Fruit fly (Drosophila melanogaster) whole organism, pupa: Measurements from ENCODE around the gene Gr68a.

Source experiments
- CG10348 ChIP-seq: fragments of 200-800 bp; sonication (Bioruptor generic); IDR thresholded peaks from 2 replicates; pipeline ENCODE4 v1.3.6; 2022; ENCODE audit warnings: missing biosample characterization, missing genetic modification characterization
- CG12605 ChIP-seq: fragments of 200-800 bp; sonication (Bioruptor generic); IDR thresholded peaks from 2 replicates; pipeline ENCODE4 v1.3.6; 2022; ENCODE audit warnings: missing biosample characterization, missing genetic modification characterization
- CG13204 ChIP-seq: fragments of 200-800 bp; sonication (Bioruptor generic); optimal IDR thresholded peaks from 2 replicates; lab custom pipeline; 2018; ENCODE audit warnings: missing biosample characterization, mild to moderate bottlenecking, missing genetic modification characterization, moderate library complexity
- CG14655 ChIP-seq: fragments of 200-800 bp; sonication (Bioruptor generic); optimal IDR thresholded peaks from 3 replicates; lab custom pipeline; 2017; ENCODE audit warnings: mild to moderate bottlenecking, missing biosample characterization, missing genetic modification reagents, missing genetic modification characterization
- CG15710 ChIP-seq: fragments of 200-800 bp; sonication (Bioruptor generic); optimal IDR thresholded peaks from 2 replicates; lab custom pipeline; 2018; ENCODE audit warnings: missing biosample characterization, mild to moderate bottlenecking, missing genetic modification characterization, moderate library complexity
- CG17806 ChIP-seq: fragments of 200-800 bp; sonication (Bioruptor generic); optimal IDR thresholded peaks from 2 replicates; lab custom pipeline; 2018; ENCODE audit warnings: missing biosample characterization, mild to moderate bottlenecking, missing genetic modification characterization, moderate library complexity
- CG32121 ChIP-seq: fragments of 200-800 bp; sonication (Bioruptor generic); IDR thresholded peaks from 2 replicates; pipeline ENCODE4 v1.3.6; 2022; ENCODE audit warnings: missing biosample characterization, missing genetic modification characterization
- CG34367 ChIP-seq: fragments of 200-800 bp; sonication (Bioruptor generic); optimal IDR thresholded peaks from 2 replicates; lab custom pipeline; 2018; ENCODE audit warnings: missing biosample characterization, mild to moderate bottlenecking, missing genetic modification characterization
- CG4496 ChIP-seq: fragments of 200-800 bp; sonication (Bioruptor generic); IDR thresholded peaks from 3 replicates; pipeline ENCODE4 v1.3.6; 2022; ENCODE audit warnings: missing biosample characterization, missing genetic modification characterization
- CG8159 ChIP-seq: fragments of 200-800 bp; sonication (Bioruptor generic); optimal IDR thresholded peaks from 3 replicates; lab custom pipeline; 2018; ENCODE audit warnings: missing biosample characterization, mild to moderate bottlenecking, missing genetic modification characterization, moderate library complexity
- CG8301 ChIP-seq: fragments of 200-800 bp; sonication (Bioruptor generic); optimal IDR thresholded peaks from 2 replicates; lab custom pipeline; 2018; ENCODE audit warnings: missing biosample characterization, mild to moderate bottlenecking, missing genetic modification characterization
- CG9948 ChIP-seq: fragments of 200-800 bp; sonication (Bioruptor generic); optimal IDR thresholded peaks from 2 replicates; lab custom pipeline; 2018; ENCODE audit warnings: missing biosample characterization, mild to moderate bottlenecking, missing genetic modification characterization, moderate library complexity
- D1 ChIP-seq: fragments of 200-800 bp; sonication (Bioruptor generic); optimal IDR thresholded peaks from 2 replicates; lab custom pipeline; 2018; ENCODE audit warnings: missing biosample characterization, mild to moderate bottlenecking, missing genetic modification characterization, moderate library complexity
- EcR ChIP-seq: fragments of 200-800 bp; sonication (Bioruptor generic); optimal IDR thresholded peaks from 3 replicates; lab custom pipeline; 2019; ENCODE audit warnings: missing biosample characterization, missing genetic modification characterization, mild to moderate bottlenecking, moderate library complexity, missing genetic modification reagents
- Ets98B ChIP-seq: fragments of 200-800 bp; sonication (Bioruptor generic); IDR thresholded peaks from 2 replicates; pipeline ENCODE4 v1.3.6; 2022; ENCODE audit warnings: missing biosample characterization, missing genetic modification characterization
- Pif1A ChIP-seq: fragments of 200-800 bp; sonication (Bioruptor generic); optimal IDR thresholded peaks from 3 replicates; lab custom pipeline; 2016; ENCODE audit warnings: missing biosample characterization, missing genetic modification characterization
- Pif1B ChIP-seq: fragments of 200-800 bp; sonication (Bioruptor generic); optimal IDR thresholded peaks from 3 replicates; lab custom pipeline; 2016; ENCODE audit warnings: missing biosample characterization, missing genetic modification characterization
- Snoo ChIP-seq: fragments of 200-800 bp; sonication (Bioruptor generic); optimal IDR thresholded peaks from 3 replicates; lab custom pipeline; 2017; ENCODE audit warnings: missing biosample characterization, mild to moderate bottlenecking, missing genetic modification characterization, inconsistent platforms
- fd96Ca ChIP-seq: fragments of 200-800 bp; sonication (Bioruptor generic); IDR thresholded peaks from 3 replicates; pipeline ENCODE4 v1.3.6; 2022; ENCODE audit warnings: missing biosample characterization, missing genetic modification characterization
- gl ChIP-seq: fragments of 200-800 bp; sonication (Bioruptor generic); optimal IDR thresholded peaks from 2 replicates; lab custom pipeline; 2018; ENCODE audit warnings: missing biosample characterization, mild to moderate bottlenecking, missing genetic modification characterization
- rn ChIP-seq: fragments of 200-800 bp; sonication (Bioruptor generic); IDR thresholded peaks from 2 replicates; pipeline ENCODE4 v1.3.6; 2022; ENCODE audit warnings: missing biosample characterization, missing genetic modification characterization

Gene Gr68a

DNA sequence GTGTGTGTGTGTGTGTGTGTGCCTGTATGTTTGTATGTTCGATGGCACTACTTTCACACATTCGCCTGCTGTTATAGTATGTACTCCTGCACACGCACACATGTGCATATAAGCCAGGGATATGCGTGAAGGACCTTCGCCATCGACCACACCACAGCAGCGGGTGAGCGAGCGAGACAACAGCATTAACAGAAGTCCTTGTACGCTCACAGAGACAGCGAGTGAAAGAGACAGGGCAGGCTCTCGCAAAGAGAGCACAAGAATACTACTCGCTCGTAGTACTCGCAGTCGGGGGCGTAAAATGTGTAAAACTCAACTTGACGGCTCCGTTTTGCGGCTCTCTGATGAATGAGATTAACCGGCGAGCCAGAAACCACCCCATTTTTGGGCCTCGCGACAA is 13.8 kb downstream of the Gr68a start:
- TF ChIP-seq CG9948 (tag; lab: Kevin White, UChicago) (no peak), EcR (GFP tag; lab: Kevin White, UChicago) (no peak), CG14655 (GFP tag; lab: Kevin White, UChicago) (no peak), Ets98B (GFP tag; lab: Robert Waterston, UW) (no peak)
- TF ChIP-seq, all 21 proteins: peak for 0

DNA sequence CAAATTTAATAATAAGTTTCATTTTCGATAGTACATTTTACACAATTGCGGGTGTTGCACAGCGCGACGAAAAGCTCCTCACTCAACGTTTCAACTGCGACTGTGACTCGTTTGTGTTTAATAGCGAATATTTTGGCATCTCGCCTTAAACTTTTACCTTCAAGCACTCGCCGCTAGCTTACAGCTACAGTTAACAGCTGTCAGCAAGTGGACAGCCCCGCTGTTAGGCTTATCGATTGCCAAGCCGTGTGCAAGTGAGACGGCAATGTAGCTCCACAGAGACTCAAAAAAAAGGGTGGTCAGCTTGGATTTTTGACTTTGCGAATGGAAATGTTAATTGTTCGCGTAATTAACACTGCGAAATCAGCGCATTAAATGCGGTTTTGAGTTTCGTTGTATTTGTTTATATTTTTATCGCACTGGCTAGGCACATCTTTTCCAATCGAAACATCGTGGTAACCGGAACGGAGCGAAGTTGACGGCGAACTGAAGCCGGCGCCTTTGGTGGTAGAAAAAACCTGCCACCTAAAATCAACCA is 14.7 kb downstream of the Gr68a start, which contains the start of gene loaf:
loaf (minus strand) TSS at position 488 of the 538 bp plus-strand sequence.
- no peak for TF ChIP-seq EcR (GFP tag; lab: Kevin White, UChicago)
- no peak for TF ChIP-seq CG13204 (GFP tag; lab: Kevin White, UChicago)
- TF ChIP-seq Ets98B (GFP tag; lab: Robert Waterston, UW), result no peak
- no peak for TF ChIP-seq CG32121 (GFP tag; lab: Robert Waterston, UW)
- TF ChIP-seq Pif1B, result no peak
- TF ChIP-seq fd96Ca (GFP tag; lab: Robert Waterston, UW), result no peak
- TF ChIP-seq Snoo (tag; lab: Kevin White, UChicago), result no peak
- no peak for TF ChIP-seq gl
- no peak for TF ChIP-seq CG12605 (GFP tag; lab: Robert Waterston, UW)
- no peak for TF ChIP-seq CG4496
- TF ChIP-seq CG8159 (tag; lab: Kevin White, UChicago), result no peak
- no peak for TF ChIP-seq Pif1A (GFP tag; lab: Kevin White, UChicago)
- no peak for TF ChIP-seq CG8301 (tag; lab: Kevin White, UChicago)
- TF ChIP-seq CG34367 (tag; lab: Kevin White, UChicago), result no peak
- no peak for TF ChIP-seq CG14655 (GFP tag; lab: Kevin White, UChicago)

DNA sequence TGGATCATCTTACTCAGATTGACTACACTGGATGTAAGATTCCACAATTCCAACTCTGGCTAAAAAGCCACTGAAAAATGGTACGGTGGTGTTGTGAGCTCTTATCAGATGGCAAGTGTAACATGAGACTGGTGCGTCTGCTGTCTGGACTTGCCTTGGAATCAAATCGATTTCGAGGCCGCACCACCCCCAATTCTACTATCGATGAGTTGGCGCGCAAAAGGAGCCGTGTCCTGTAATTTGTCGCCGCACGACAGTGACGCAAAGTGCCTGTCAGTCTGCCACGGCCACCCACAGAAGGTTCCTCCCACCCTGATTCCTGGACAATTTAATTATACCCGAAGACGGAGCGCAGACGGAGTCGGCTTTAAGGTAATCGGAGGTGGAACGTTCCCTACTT is 15.5 kb downstream of the Gr68a start:
- TF ChIP-seq CG8301 (tag; lab: Kevin White, UChicago) (no peak), CG12605 (GFP tag; lab: Robert Waterston, UW) (no peak), CG13204 (GFP tag; lab: Kevin White, UChicago) (no peak), rn (no peak), Ets98B (GFP tag; lab: Robert Waterston, UW) (no peak), CG10348 (GFP tag; lab: Robert Waterston, UW) (no peak), CG14655 (GFP tag; lab: Kevin White, UChicago) (no peak), Pif1B (no peak), fd96Ca (GFP tag; lab: Robert Waterston, UW) (no peak), CG8159 (tag; lab: Kevin White, UChicago) (no peak), Pif1A (GFP tag; lab: Kevin White, UChicago) (no peak), CG32121 (GFP tag; lab: Robert Waterston, UW) (no peak), CG17806 (no peak), Snoo (tag; lab: Kevin White, UChicago) (no peak)

DNA sequence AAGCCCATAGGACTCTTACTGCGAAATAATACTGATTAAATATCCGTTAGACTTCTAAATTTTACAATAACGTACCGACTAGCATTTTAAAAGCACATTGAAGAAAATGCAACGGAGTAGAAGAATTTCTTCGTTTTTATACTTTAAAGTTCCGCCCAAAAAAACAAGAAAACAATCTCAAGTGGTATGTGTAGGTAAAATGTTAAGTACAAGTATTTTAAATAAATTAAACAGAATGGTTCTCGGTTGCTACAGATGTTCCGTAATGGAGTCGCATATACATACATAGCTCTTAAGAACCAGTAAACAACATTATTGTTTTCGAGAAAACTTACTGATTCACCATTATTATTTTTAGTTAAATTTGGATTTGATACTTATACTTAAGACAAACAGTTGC is 21.0 kb downstream of the Gr68a start, which contains the start of gene Muc68D:
Muc68D (minus strand) TSS at position 101 of the 400 bp plus-strand sequence.
- no peak for TF ChIP-seq CG8301 (tag; lab: Kevin White, UChicago)
- TF ChIP-seq Ets98B (GFP tag; lab: Robert Waterston, UW), result no peak
- no peak for TF ChIP-seq CG17806
- no peak for TF ChIP-seq CG8159 (tag; lab: Kevin White, UChicago)
- no peak for TF ChIP-seq EcR (GFP tag; lab: Kevin White, UChicago)
- no peak for TF ChIP-seq CG13204 (GFP tag; lab: Kevin White, UChicago)
- TF ChIP-seq rn, result no peak
- no peak for TF ChIP-seq CG34367 (tag; lab: Kevin White, UChicago)
- TF ChIP-seq Pif1A (GFP tag; lab: Kevin White, UChicago), result no peak
- TF ChIP-seq CG32121 (GFP tag; lab: Robert Waterston, UW), result no peak
- no peak for TF ChIP-seq Pif1B
- TF ChIP-seq CG14655 (GFP tag; lab: Kevin White, UChicago), result no peak
- TF ChIP-seq CG15710 (tag; lab: Kevin White, UChicago), result no peak
- TF ChIP-seq gl, result no peak
- no peak for TF ChIP-seq CG12605 (GFP tag; lab: Robert Waterston, UW)
- no peak for TF ChIP-seq Snoo (tag; lab: Kevin White, UChicago)
- TF ChIP-seq fd96Ca (GFP tag; lab: Robert Waterston, UW), result no peak

DNA sequence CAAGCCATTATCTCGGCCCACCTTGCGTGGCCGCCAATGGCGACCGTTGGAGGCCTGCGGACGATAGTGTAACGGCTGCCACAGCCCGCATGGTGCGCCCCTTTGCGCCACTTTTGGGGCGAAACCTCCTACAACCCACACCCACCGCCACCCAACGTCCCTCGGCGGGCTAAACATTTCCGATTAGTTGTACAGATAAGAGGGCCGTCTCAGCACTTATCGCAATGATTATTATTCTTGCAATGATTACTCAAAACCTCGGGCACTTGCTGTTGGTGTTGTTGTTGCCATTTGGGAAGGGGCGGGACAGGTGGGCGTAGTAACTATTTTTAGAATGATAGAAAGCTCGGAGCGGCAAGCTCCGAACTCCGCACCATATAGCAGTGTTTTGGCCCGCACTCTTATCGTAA is 21.5 kb downstream of the Gr68a start:
- no peak for TF ChIP-seq Pif1A (GFP tag; lab: Kevin White, UChicago)
- TF ChIP-seq EcR (GFP tag; lab: Kevin White, UChicago), result no peak
- no peak for TF ChIP-seq CG12605 (GFP tag; lab: Robert Waterston, UW)
- no peak for TF ChIP-seq CG10348 (GFP tag; lab: Robert Waterston, UW)
- no peak for TF ChIP-seq CG4496
- no peak for TF ChIP-seq CG8159 (tag; lab: Kevin White, UChicago)
- no peak for TF ChIP-seq D1 (tag; lab: Kevin White, UChicago)
- no peak for TF ChIP-seq Snoo (tag; lab: Kevin White, UChicago)
- TF ChIP-seq CG32121 (GFP tag; lab: Robert Waterston, UW), result no peak
- TF ChIP-seq CG8301 (tag; lab: Kevin White, UChicago), result no peak
- no peak for TF ChIP-seq Pif1B

DNA sequence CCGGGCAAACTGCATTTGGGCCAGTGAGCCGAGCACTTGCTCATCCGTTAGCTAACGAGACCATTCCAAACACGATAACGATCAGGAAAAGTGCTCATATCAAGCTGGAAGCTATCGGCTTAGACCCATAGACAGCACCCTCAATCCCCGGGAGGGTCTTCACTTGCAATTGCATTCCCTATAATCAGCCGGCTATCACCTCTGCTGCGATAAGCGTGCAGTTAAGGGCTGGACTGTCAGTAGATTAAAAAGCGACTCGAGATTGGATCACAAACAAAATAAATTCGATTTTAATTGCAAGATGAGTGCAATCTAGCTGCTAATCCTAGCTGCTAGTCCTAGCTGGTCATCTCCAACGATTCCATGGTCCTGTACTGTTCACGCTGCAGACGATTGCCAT is 22.7 kb downstream of the Gr68a start:
- no peak for TF ChIP-seq CG8301 (tag; lab: Kevin White, UChicago)
- TF ChIP-seq CG12605 (GFP tag; lab: Robert Waterston, UW), result no peak
- TF ChIP-seq gl, result no peak
- no peak for TF ChIP-seq CG34367 (tag; lab: Kevin White, UChicago)
- TF ChIP-seq CG32121 (GFP tag; lab: Robert Waterston, UW), result no peak
- no peak for TF ChIP-seq CG14655 (GFP tag; lab: Kevin White, UChicago)
- TF ChIP-seq CG13204 (GFP tag; lab: Kevin White, UChicago), result no peak
- TF ChIP-seq Pif1A (GFP tag; lab: Kevin White, UChicago), result no peak
- TF ChIP-seq Ets98B (GFP tag; lab: Robert Waterston, UW), result no peak
